Fruit fly (Drosophila melanogaster): ENCODE measurements around the gene Wdr81.

DNA sequence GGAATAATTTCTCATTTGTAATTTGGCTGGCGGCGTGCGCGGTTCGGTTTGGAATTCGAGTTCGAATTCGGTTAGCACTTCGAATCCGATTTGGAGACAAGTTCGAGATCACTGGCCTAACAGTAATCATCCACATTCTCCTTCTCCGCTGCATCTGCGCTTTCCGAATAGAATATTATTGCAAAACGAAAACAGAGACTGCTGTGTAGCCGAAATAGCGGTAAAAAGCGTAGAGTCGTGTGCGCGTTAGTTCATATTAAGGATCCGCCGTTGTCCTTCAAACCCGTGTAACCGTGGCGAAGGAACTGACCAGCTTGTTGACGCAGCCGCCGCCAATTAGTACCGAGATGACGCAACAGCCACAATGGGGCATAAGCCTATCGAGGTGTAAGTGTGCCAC is 6.7 kb upstream of the Wdr81 start, which contains the start of gene dmGlut:
- no peak for TF ChIP-seq Sin3A (optimal IDR thresholded peaks at IDR 0.05)
- no peak for TF ChIP-seq Myc (optimal IDR thresholded peaks at IDR 0.05)
- TF ChIP-seq h (optimal IDR thresholded peaks at IDR 0.05): no peak
- no peak for TF ChIP-seq insv (optimal IDR thresholded peaks at IDR 0.05)
- no peak for TF ChIP-seq ttk (optimal IDR thresholded peaks at IDR 0.05)
